Worm (Caenorhabditis elegans) whole organism, L2 larva: ENCODE results near the gene ttr-35.
A peak's percentile ranks its signal among the peaks of the same experiment; 100 is the strongest.

Experiments used
- F13H6.1 ChIP-seq: sonication (generic microtip); optimal IDR thresholded peaks from 2 replicates; lab custom pipeline; 2016; ENCODE audit warnings: missing genetic modification characterization, missing compliant biosample characterization
- Y55F3AM.14 ChIP-seq: fragments of 200-800 bp; sonication (Bioruptor generic); optimal IDR thresholded peaks from 2 replicates; lab custom pipeline; 2018; ENCODE audit warnings: mild to moderate bottlenecking, missing genetic modification characterization, missing compliant biosample characterization
- ZK546.5 ChIP-seq: sonication (generic microtip); optimal IDR thresholded peaks from 2 replicates; lab custom pipeline; 2017; ENCODE audit warnings: missing biosample characterization, missing genetic modification characterization
- alr-1 ChIP-seq: fragments of 150-350 bp; optimal IDR thresholded peaks from 2 replicates; lab custom pipeline; 2014; ENCODE audit warnings: missing biosample characterization, missing genetic modification characterization
- aly-2 ChIP-seq: fragments of 150-350 bp; optimal IDR thresholded peaks from 2 replicates; lab custom pipeline; 2014; ENCODE audit warnings: missing biosample characterization, missing genetic modification characterization
- ama-1 ChIP-seq: fragments of 150-350 bp; optimal IDR thresholded peaks from 2 replicates; lab custom pipeline; 2018; ENCODE audit warnings: inconsistent platforms
- blmp-1 ChIP-seq: sonication (generic microtip); optimal IDR thresholded peaks from 2 replicates; lab custom pipeline; 2017; ENCODE audit warnings: missing genetic modification characterization, mild to moderate bottlenecking, missing compliant biosample characterization, antibody characterized with exemption, moderate library complexity; ENCODE audit not compliant: insufficient read depth
- ceh-16 ChIP-seq: fragments of 150-350 bp; optimal IDR thresholded peaks from 2 replicates; lab custom pipeline; 2014; ENCODE audit warnings: missing biosample characterization, missing genetic modification characterization
- crh-2 ChIP-seq: sonication (generic microtip); optimal IDR thresholded peaks from 2 replicates; lab custom pipeline; 2017; ENCODE audit warnings: missing biosample characterization, missing genetic modification characterization
- dmd-4 ChIP-seq: sonication (generic microtip); optimal IDR thresholded peaks from 2 replicates; lab custom pipeline; 2017; ENCODE audit warnings: missing biosample characterization, missing genetic modification characterization
- egl-27 ChIP-seq: sonication (generic microtip); optimal IDR thresholded peaks from 3 replicates; lab custom pipeline; 2017; ENCODE audit warnings: missing biosample characterization, missing genetic modification reagents, missing genetic modification characterization
- fos-1 ChIP-seq: fragments of 150-350 bp; optimal IDR thresholded peaks from 2 replicates; lab custom pipeline; 2014; ENCODE audit warnings: missing biosample characterization, missing genetic modification characterization
- gmeb-1 ChIP-seq: fragments of 150-350 bp; optimal IDR thresholded peaks from 2 replicates; lab custom pipeline; 2014; ENCODE audit warnings: missing biosample characterization, missing genetic modification characterization
- lin-11 ChIP-seq: fragments of 150-350 bp; sonication (generic microtip); optimal IDR thresholded peaks from 2 replicates; lab custom pipeline; 2014; ENCODE audit warnings: missing biosample characterization, missing genetic modification characterization, inconsistent platforms, mixed read lengths
- lin-13 ChIP-seq: fragments of 150-350 bp; optimal IDR thresholded peaks from 2 replicates; lab custom pipeline; 2014; ENCODE audit warnings: missing biosample characterization, missing genetic modification reagents, missing genetic modification characterization
- lsy-2 ChIP-seq, 2 experiments: fragments of 150-350 bp in 1 of 2; sonication (generic microtip) in 1 of 2; optimal IDR thresholded peaks; 2 replicates each; lab custom pipeline; 2014 to 2017; ENCODE audit warnings: missing biosample characterization in 2 of 2, missing genetic modification characterization in 2 of 2
- mdl-1 ChIP-seq, 2 experiments: fragments of 150-350 bp in 1 of 2; sonication (generic microtip) in 1 of 2; optimal IDR thresholded peaks; 2 replicates each; lab custom pipeline; 2017; ENCODE audit warnings: missing biosample characterization in 2 of 2, missing genetic modification characterization in 2 of 2
- nhr-10 ChIP-seq: sonication (generic microtip); optimal IDR thresholded peaks from 2 replicates; lab custom pipeline; 2017; ENCODE audit warnings: missing biosample characterization, missing genetic modification characterization
- nhr-11 ChIP-seq: fragments of 150-350 bp; optimal IDR thresholded peaks from 2 replicates; lab custom pipeline; 2014; ENCODE audit warnings: missing biosample characterization, missing genetic modification characterization
- nhr-12 ChIP-seq: fragments of 150-350 bp; optimal IDR thresholded peaks from 2 replicates; lab custom pipeline; 2014; ENCODE audit warnings: missing biosample characterization, missing genetic modification characterization
- nhr-21 ChIP-seq: fragments of 150-350 bp; optimal IDR thresholded peaks from 2 replicates; lab custom pipeline; 2014; ENCODE audit warnings: missing biosample characterization, missing genetic modification characterization
- nhr-237 ChIP-seq: fragments of 150-350 bp; optimal IDR thresholded peaks from 2 replicates; lab custom pipeline; 2014; ENCODE audit warnings: missing biosample characterization, missing genetic modification characterization
- nhr-25 ChIP-seq: fragments of 150-350 bp; sonication (generic microtip); optimal IDR thresholded peaks from 3 replicates; lab custom pipeline; 2014; ENCODE audit warnings: missing biosample characterization, missing genetic modification characterization
- nhr-6 ChIP-seq: fragments of 150-350 bp; optimal IDR thresholded peaks from 2 replicates; lab custom pipeline; 2014; ENCODE audit warnings: missing biosample characterization, missing genetic modification characterization
- nhr-77 ChIP-seq: fragments of 150-350 bp; optimal IDR thresholded peaks from 2 replicates; lab custom pipeline; 2014; ENCODE audit warnings: missing biosample characterization, missing genetic modification characterization
- peb-1 ChIP-seq: fragments of 150-350 bp; optimal IDR thresholded peaks from 2 replicates; lab custom pipeline; 2014; ENCODE audit warnings: missing biosample characterization, missing genetic modification characterization
- sem-4 ChIP-seq: fragments of 150-350 bp; optimal IDR thresholded peaks from 2 replicates; lab custom pipeline; 2014; ENCODE audit warnings: missing biosample characterization, missing genetic modification reagents, missing genetic modification characterization
- skn-1 ChIP-seq: sonication (generic microtip); optimal IDR thresholded peaks from 2 replicates; lab custom pipeline; 2017; ENCODE audit warnings: missing biosample characterization, missing genetic modification characterization
- sma-3 ChIP-seq: sonication (generic microtip); optimal IDR thresholded peaks from 2 replicates; lab custom pipeline; 2016; ENCODE audit warnings: missing genetic modification reagents, missing genetic modification characterization, missing compliant biosample characterization
- sma-9 ChIP-seq, 2 experiments: fragments of 150-350 bp in 1 of 2; sonication (generic microtip) in 1 of 2; optimal IDR thresholded peaks; 2 replicates each; lab custom pipeline; 2014 to 2016; ENCODE audit warnings: missing genetic modification characterization in 2 of 2, mild to moderate bottlenecking in 1 of 2, missing biosample characterization in 1 of 2, missing compliant biosample characterization in 1 of 2, missing genetic modification reagents in 1 of 2, moderate library complexity in 1 of 2
- snpc-4 ChIP-seq: fragments of 150-350 bp; optimal IDR thresholded peaks from 2 replicates; lab custom pipeline; 2014; ENCODE audit warnings: missing biosample characterization, missing genetic modification characterization
- unc-55 ChIP-seq: fragments of 150-350 bp; sonication (generic microtip); optimal IDR thresholded peaks from 3 replicates; lab custom pipeline; 2014; ENCODE audit warnings: missing biosample characterization, missing genetic modification reagents, missing genetic modification characterization
- unc-62 ChIP-seq: fragments of 150-350 bp; optimal IDR thresholded peaks from 2 replicates; lab custom pipeline; 2014; ENCODE audit warnings: missing biosample characterization, missing genetic modification reagents, missing genetic modification characterization
- ztf-1 ChIP-seq: fragments of 200-800 bp; sonication (Bioruptor generic); conservative IDR thresholded peaks from 2 replicates; pipeline ENCODE4 v1.3.6; 2022; ENCODE audit warnings: missing genetic modification characterization, missing compliant biosample characterization
- ztf-4 ChIP-seq: fragments of 150-350 bp; optimal IDR thresholded peaks from 2 replicates; lab custom pipeline; 2014; ENCODE audit warnings: missing biosample characterization, missing genetic modification characterization

Gene ttr-35

DNA sequence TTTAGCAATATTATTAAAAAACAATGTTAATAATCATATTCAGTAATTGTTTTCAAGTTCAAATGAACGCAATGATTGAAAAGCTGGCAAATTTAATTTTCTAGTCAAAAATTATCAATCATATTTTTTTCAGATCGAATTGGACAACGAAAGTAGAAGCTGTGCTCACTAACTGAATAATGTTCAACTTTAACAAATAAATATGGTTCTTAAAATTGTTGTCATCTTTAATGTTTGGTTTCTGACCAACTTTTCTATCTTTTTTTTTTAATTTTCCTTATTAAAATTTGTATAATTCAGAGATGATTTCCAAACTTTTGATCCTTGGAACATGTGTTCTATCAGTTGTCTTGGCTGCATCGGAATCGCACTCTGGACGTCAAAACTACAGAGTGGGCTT lies at the start of gene ttr-35:
Gene ttr-35 (plus strand): TSS at position 301 of the 400 bp plus-strand sequence.
- no peak for TF ChIP-seq ztf-4 (tag; lab: Kevin White, UChicago)
- TF ChIP-seq unc-62 (GFP tag; lab: Kevin White, UChicago), result no peak
- TF ChIP-seq fos-1 (tag; lab: Kevin White, UChicago), result no peak
- no peak for TF ChIP-seq lin-11 (tag; lab: Kevin White, UChicago)
- no peak for TF ChIP-seq sem-4 (tag; lab: Kevin White, UChicago)
- TF ChIP-seq F13H6.1 (tag; lab: Kevin White, UChicago), result no peak
- TF ChIP-seq lin-13 (GFP tag; lab: Kevin White, UChicago), result no peak
- TF ChIP-seq dmd-4 (tag; lab: Kevin White, UChicago), result no peak
- TF ChIP-seq nhr-21, result no peak

DNA sequence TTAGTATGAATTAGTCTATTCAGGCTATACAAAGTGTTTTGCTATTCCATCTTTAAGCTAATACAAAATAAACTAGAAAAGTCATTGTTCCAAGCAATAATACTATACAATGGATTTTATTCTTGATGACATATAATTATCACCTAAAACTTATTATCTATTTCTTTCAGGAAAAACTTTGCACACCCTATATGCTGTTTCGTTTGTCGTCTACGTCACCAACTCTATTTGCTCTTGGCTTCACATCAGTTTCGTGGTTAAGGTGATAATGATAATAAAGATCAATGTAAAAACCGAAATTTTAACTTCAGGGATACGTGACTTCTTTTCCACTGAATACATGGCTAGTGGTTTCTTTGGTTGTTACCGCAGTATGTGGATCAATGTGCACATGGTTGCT lies 49.6 kb upstream of the ttr-35 start:
- TF ChIP-seq Y55F3AM.14 (GFP tag; lab: Kevin White, UChicago), result no peak
- no peak for TF ChIP-seq ZK546.5
- TF ChIP-seq sma-9 (GFP tag; optimal IDR thresholded peaks at IDR 0.05; lab: Kevin White, UChicago), result peak; percentile 34
- no peak for TF ChIP-seq sma-9 (tag; optimal IDR thresholded peaks at IDR 0.05; lab: Kevin White, UChicago)
- TF ChIP-seq unc-55 (GFP tag; lab: Kevin White, UChicago), result no peak
- TF ChIP-seq nhr-6 (tag; lab: Kevin White, UChicago), result no peak
- no peak for TF ChIP-seq peb-1 (tag; lab: Kevin White, UChicago)
- TF ChIP-seq ceh-16 (tag; lab: Kevin White, UChicago), result no peak
- no peak for TF ChIP-seq egl-27 (tag; lab: Kevin White, UChicago)
- TF ChIP-seq nhr-21, result no peak
- no peak for TF ChIP-seq lin-11 (tag; lab: Kevin White, UChicago)
- TF ChIP-seq ama-1, result no peak
- TF ChIP-seq unc-62 (GFP tag; lab: Kevin White, UChicago), result no peak
- no peak for TF ChIP-seq nhr-11 (tag; lab: Kevin White, UChicago)
- peak; percentile 55 for TF ChIP-seq fos-1 (tag; lab: Kevin White, UChicago)
- TF ChIP-seq aly-2, result no peak
- TF ChIP-seq blmp-1 (tag; lab: Kevin White, UChicago), result no peak
- TF ChIP-seq mdl-1 (tag; optimal IDR thresholded peaks at IDR 0.05; lab: Kevin White, UChicago), result no peak

DNA sequence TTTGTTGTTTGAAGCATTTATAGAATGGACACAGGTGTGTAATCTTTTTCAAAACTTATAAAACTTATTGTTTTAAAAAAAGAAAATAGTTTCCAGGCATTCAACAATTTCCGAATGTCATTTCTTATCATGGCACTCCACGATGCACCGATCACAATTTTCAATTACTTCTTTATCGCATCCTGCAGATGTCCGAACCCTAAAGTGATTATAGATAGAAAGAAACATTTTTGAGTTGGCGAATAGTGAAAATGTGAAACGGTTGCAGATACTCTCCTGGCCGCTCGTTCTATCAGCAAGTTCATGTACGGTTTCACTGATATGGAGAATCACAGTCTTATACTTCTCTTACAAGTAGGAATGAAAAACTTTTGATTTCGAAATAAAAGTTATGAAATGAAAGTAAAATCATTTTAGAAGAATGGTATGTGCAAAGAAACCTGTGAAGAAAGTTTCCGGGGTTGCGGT lies 49.1 kb upstream of the ttr-35 start, which contains the start of gene C15B12.2:
Gene C15B12.2 (plus strand): TSS at position 418 of the 468 bp plus-strand sequence.
- TF ChIP-seq nhr-11 (tag; lab: Kevin White, UChicago) (no peak), ama-1 (no peak), lsy-2 (tag; optimal IDR thresholded peaks at IDR 0.05; lab: Kevin White, UChicago) (no peak), ZK546.5 (no peak), unc-55 (GFP tag; lab: Kevin White, UChicago) (no peak), F13H6.1 (tag; lab: Kevin White, UChicago) (no peak), crh-2 (peak; percentile 31), alr-1 (no peak), skn-1 (tag; lab: Kevin White, UChicago) (no peak), nhr-237 (tag; lab: Kevin White, UChicago) (no peak), lin-11 (tag; lab: Kevin White, UChicago) (no peak), sma-3 (no peak), fos-1 (tag; lab: Kevin White, UChicago) (peak; percentile 71), sma-9 (GFP tag; optimal IDR thresholded peaks at IDR 0.05; lab: Kevin White, UChicago) (peak; percentile 46), sma-9 (tag; optimal IDR thresholded peaks at IDR 0.05; lab: Kevin White, UChicago) (no peak), gmeb-1 (no peak), aly-2 (no peak)
- TF ChIP-seq, all 48 proteins: peak for 3

DNA sequence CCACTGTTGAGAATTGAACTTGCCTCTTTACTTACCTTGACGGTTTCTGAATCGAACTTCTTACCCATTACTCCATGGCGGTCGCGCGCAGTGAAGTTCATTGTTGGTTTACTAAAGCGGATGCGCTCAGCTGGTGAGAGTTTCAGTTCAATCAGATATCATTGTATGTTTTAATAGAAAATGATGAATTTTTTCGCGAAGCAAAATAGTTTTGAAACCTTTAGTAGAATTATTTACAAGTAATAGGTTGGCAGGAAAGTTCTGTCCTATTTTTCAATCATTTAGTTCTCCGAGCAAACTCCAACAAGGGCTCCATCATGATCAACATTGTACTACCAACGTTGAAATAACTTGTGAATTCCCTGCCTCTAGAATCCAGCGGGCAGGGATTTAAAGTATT lies 44.6 kb upstream of the ttr-35 start, which contains the start of gene C15B12.3:
Gene C15B12.3 (minus strand): TSS at position 101 of the 400 bp plus-strand sequence.
- TF ChIP-seq crh-2, result no peak
- TF ChIP-seq nhr-25, result no peak
- no peak for TF ChIP-seq unc-62 (GFP tag; lab: Kevin White, UChicago)
- no peak for TF ChIP-seq mdl-1 (tag; optimal IDR thresholded peaks at IDR 0.05; lab: Kevin White, UChicago)
- no peak for TF ChIP-seq peb-1 (tag; lab: Kevin White, UChicago)

DNA sequence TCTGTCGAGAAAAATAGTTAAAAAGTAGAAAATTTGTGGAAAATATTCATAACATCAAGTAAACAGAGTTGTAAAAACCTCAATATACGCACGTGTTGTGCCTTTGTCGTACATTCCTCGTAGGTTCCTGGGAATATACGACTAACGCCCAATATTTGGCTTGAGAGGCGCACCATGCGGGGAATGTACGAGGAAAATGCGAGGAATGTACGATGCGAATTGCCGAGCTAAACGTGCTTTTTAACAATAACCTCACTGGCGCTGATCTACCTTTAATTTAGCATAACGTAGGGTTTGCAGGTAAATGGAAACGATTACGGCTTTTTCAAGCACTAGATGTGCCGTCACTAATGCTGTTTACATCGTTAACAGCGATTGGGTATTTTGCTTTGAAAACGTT lies 43.6 kb upstream of the ttr-35 start, which contains the start of gene C15B12.9:
Gene C15B12.9 (plus strand): TSS at position 301 of the 400 bp plus-strand sequence.
- TF ChIP-seq nhr-10 (tag; lab: Kevin White, UChicago) (no peak), lsy-2 (tag; optimal IDR thresholded peaks at IDR 0.05; lab: Kevin White, UChicago) (no peak), egl-27 (tag; lab: Kevin White, UChicago) (no peak), nhr-21 (no peak), mdl-1 (tag; optimal IDR thresholded peaks at IDR 0.05; lab: Kevin White, UChicago) (no peak), skn-1 (tag; lab: Kevin White, UChicago) (no peak), nhr-77 (tag; lab: Kevin White, UChicago) (no peak), blmp-1 (tag; lab: Kevin White, UChicago) (no peak), snpc-4 (no peak), unc-55 (GFP tag; lab: Kevin White, UChicago) (no peak), ama-1 (no peak), crh-2 (no peak), ZK546.5 (no peak), nhr-11 (tag; lab: Kevin White, UChicago) (no peak), nhr-12 (no peak), nhr-25 (no peak), Y55F3AM.14 (GFP tag; lab: Kevin White, UChicago) (no peak), lin-13 (GFP tag; lab: Kevin White, UChicago) (no peak), ztf-1 (GFP tag; lab: Robert Waterston, UW) (no peak)
